Worm (Caenorhabditis elegans) whole organism, L4 larva: Measurements from ENCODE around the gene srx-78.

Experiments used
- R02D3.7 ChIP-seq: fragments of 150-350 bp; sonication (generic microtip); optimal IDR thresholded peaks from 3 replicates; lab custom pipeline; 2014; ENCODE audit warnings: missing biosample characterization, missing genetic modification characterization
- aly-2 ChIP-seq: sonication (generic microtip); optimal IDR thresholded peaks from 2 replicates; lab custom pipeline; 2018; ENCODE audit warnings: missing biosample characterization, missing genetic modification characterization
- hlh-30 ChIP-seq: sonication (generic microtip); optimal IDR thresholded peaks from 2 replicates; lab custom pipeline; 2017; ENCODE audit warnings: antibody characterized with exemption, mild to moderate bottlenecking, missing genetic modification characterization, missing compliant biosample characterization; ENCODE audit not compliant: insufficient read depth
- nhr-10 ChIP-seq: fragments of 150-350 bp; optimal IDR thresholded peaks from 2 replicates; lab custom pipeline; 2014; ENCODE audit warnings: missing biosample characterization, missing genetic modification characterization
- nhr-11 ChIP-seq: fragments of 150-350 bp; optimal IDR thresholded peaks from 2 replicates; lab custom pipeline; 2014; ENCODE audit warnings: missing biosample characterization, missing genetic modification characterization
- nhr-25 ChIP-seq: sonication (generic microtip); optimal IDR thresholded peaks from 2 replicates; lab custom pipeline; 2017; ENCODE audit warnings: missing genetic modification characterization, mild to moderate bottlenecking, missing compliant biosample characterization, antibody characterized with exemption, moderate library complexity, borderline replicate concordance; ENCODE audit not compliant: insufficient read depth
- unc-130 ChIP-seq: sonication (generic microtip); optimal IDR thresholded peaks from 2 replicates; lab custom pipeline; 2016; ENCODE audit warnings: missing genetic modification reagents, missing genetic modification characterization, missing compliant biosample characterization
- unc-39 ChIP-seq: sonication (generic microtip); optimal IDR thresholded peaks from 2 replicates; lab custom pipeline; 2017; ENCODE audit warnings: missing biosample characterization, missing genetic modification characterization
- zfp-3 ChIP-seq: fragments of 200-800 bp; sonication (Bioruptor generic); conservative IDR thresholded peaks from 2 replicates; pipeline ENCODE4 v1.3.6; 2022; ENCODE audit warnings: missing genetic modification reagents, missing genetic modification characterization, missing compliant biosample characterization

DNA sequence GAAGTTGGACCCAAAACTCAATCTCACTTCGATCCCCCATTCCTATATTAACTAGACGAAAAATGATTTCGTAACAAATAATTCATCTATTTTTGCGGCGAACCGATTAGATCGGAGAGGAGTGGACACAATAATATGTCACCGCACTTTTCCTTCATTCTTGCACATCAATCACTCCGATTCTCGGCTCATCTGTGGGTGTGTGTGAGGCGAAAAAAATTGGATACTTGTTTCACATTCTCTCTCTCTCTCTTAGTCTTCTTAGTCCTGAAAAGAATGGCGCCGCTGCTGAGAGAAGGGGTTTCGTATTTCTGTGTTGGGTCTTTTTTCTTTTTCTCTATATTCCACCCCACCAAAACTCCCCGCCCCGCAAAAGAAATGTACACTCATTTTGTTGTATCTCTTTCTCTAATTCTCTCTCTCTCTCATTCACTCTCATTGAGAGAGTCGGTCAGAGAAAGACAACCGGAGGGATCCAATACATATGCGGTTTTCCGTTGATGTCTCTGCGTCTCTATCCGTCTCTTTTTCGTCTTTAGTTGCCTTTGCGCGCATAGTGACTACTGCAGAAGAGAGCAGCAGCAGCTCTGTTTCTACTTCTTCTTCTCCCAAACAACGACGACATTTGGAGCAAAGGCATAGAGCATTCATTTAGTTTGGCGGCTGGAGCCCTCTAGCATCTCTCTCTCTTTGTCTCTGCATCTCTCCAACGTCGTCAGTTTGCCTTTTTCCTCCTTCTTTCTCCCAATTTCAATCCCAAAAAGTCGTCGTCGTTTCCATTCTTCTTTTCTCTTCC, 23.6 kb upstream of the srx-78 start, which contains the start of gene unc-76:
- no peak for TF ChIP-seq unc-39 (tag; lab: Kevin White, UChicago)
- TF ChIP-seq nhr-25: no peak
- peak; percentile 72 for TF ChIP-seq nhr-11 (tag; lab: Kevin White, UChicago)
- TF ChIP-seq zfp-3 (GFP tag; lab: Robert Waterston, UW): no peak
- no peak for TF ChIP-seq unc-130 (GFP tag; lab: Kevin White, UChicago)
- TF ChIP-seq hlh-30: peak; percentile 48
- TF ChIP-seq aly-2: no peak
- TF ChIP-seq R02D3.7: no peak
- no peak for TF ChIP-seq nhr-10 (tag; lab: Kevin White, UChicago)
